Worm (Caenorhabditis elegans) whole organism, midembryonic: ENCODE measurements around the gene nhr-10.

ENCODE experiments used
- T22C8.4 ChIP-seq: fragments of 200-800 bp; sonication (Bioruptor generic); IDR thresholded peaks from 2 replicates; pipeline ENCODE4 v1.3.6; 2022; ENCODE audit warnings: missing genetic modification characterization, missing compliant biosample characterization
- cog-1 ChIP-seq: sonication (generic microtip); optimal IDR thresholded peaks from 2 replicates; lab custom pipeline; 2016; ENCODE audit warnings: missing genetic modification characterization, missing compliant biosample characterization
- flt-1 ChIP-seq: fragments of 200-800 bp; sonication (Bioruptor generic); IDR thresholded peaks from 2 replicates; pipeline ENCODE4 v1.3.6; 2022; ENCODE audit warnings: missing genetic modification characterization, missing compliant biosample characterization
- klf-2 ChIP-seq: fragments of 200-800 bp; sonication (Bioruptor generic); conservative IDR thresholded peaks from 2 replicates; pipeline ENCODE4 v1.3.6; 2022; ENCODE audit warnings: missing genetic modification reagents, missing genetic modification characterization, missing compliant biosample characterization
- med-1 ChIP-seq: sonication (generic microtip); optimal IDR thresholded peaks from 2 replicates; lab custom pipeline; 2017; ENCODE audit warnings: missing genetic modification characterization, mild to moderate bottlenecking, missing compliant biosample characterization, antibody characterized with exemption, missing genetic modification reagents; ENCODE audit not compliant: insufficient read depth
- ref-1 ChIP-seq: fragments of 200-800 bp; sonication (Bioruptor generic); conservative IDR thresholded peaks from 2 replicates; pipeline ENCODE4 v1.3.6; 2022; ENCODE audit warnings: missing genetic modification reagents, missing genetic modification characterization, missing compliant biosample characterization
- tab-1 ChIP-seq: fragments of 200-800 bp; sonication (Bioruptor generic); IDR thresholded peaks from 2 replicates; pipeline ENCODE4 v1.3.6; 2022; ENCODE audit warnings: missing genetic modification characterization, missing compliant biosample characterization
- ztf-23 ChIP-seq: fragments of 200-800 bp; sonication (Bioruptor generic); IDR thresholded peaks from 2 replicates; pipeline ENCODE4 v1.3.6; 2022; ENCODE audit warnings: missing genetic modification reagents, missing genetic modification characterization, missing compliant biosample characterization
- ztf-29 ChIP-seq: fragments of 200-800 bp; sonication (Bioruptor generic); IDR thresholded peaks from 2 replicates; pipeline ENCODE4 v1.3.6; 2022; ENCODE audit warnings: missing genetic modification reagents, missing genetic modification characterization, missing compliant biosample characterization

The nhr-10 gene

DNA sequence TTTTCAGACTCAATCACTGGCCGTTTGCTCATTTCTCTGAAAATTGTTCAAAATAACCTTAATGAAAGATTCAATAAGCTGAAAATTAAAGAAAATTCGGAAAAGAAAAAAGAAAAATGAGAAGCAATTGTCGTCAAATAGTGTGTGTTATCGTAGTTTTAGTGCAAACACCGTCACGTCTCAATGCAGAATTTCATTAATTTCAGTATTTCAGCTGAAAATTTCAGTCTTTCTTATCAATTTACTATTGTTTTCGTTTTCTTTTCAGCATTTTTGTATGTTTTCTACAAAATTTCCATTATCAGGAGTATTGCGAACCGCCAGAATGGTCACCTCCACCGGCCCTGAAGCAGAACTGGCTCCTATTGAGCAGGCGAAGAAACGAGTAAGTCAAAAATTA is 7.6 kb upstream of the nhr-10 start, which contains the start of the genes B0280.9 and rpia-1:
Gene B0280.9, minus strand, starts transcription at position 36 of the 400 bp plus-strand sequence.
Gene rpia-1, plus strand, starts transcription at position 269 of the 400 bp plus-strand sequence.
- TF ChIP-seq ztf-23 (GFP tag; lab: Robert Waterston, UW) (no peak), ref-1 (no peak), klf-2 (GFP tag; lab: Robert Waterston, UW) (no peak), cog-1 (tag; lab: Kevin White, UChicago) (no peak), flt-1 (GFP tag; lab: Robert Waterston, UW) (no peak), med-1 (GFP tag; lab: Kevin White, UChicago) (no peak), tab-1 (no peak), ztf-29 (GFP tag; lab: Robert Waterston, UW) (no peak), T22C8.4 (GFP tag; lab: Robert Waterston, UW) (no peak)

DNA sequence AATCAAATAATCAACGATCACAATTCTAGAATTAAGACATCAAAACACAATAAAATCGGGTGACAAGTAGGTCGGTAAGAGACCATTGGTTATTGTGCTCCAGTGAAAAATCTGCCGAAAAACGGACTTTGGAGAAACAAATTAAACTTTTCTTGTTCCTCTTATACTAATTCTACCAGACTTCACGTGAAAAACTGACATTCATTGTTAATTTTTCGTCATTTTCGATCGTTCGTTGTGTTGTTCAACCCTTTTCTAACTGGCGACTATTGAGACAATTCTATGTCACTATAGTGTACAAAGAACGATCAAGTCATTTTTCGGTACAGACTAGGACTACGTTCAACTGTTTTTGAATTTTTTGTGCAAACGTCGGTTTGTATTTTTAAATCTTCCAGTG is 5.2 kb upstream of the nhr-10 start:
- TF ChIP-seq ztf-29 (GFP tag; lab: Robert Waterston, UW) (no peak), ztf-23 (GFP tag; lab: Robert Waterston, UW) (no peak), med-1 (GFP tag; lab: Kevin White, UChicago) (no peak)

DNA sequence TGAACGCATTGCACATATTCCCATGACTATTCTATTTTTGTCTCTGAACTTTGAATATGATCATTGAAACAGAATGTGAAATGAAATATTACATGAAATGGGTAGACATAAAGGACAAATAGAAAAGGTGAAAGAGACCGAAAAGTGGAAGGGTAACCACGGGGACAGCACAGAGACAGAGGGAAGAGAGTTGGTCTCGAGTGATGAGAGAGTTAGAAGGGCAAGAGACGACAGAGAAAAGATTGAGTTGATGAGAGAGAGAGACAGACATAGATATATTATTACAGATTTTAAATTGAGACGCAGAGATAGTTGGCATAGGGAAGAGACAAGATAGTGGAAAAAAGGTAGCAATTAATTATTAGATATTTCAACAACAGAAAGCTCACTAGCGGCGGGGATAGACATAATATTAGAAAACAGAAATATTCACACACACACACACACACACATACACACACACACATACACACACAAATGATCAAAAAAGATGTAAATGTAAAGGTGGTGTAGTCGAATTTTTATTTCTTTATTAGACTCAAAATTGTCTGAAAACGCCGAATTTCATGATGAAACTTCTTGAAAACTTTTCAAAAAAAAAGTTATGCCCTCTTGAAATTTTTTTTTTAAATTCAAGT is 1.5 kb upstream of the nhr-10 start:
- TF ChIP-seq cog-1 (tag; lab: Kevin White, UChicago): peak; percentile 41
- TF ChIP-seq tab-1: no peak

DNA sequence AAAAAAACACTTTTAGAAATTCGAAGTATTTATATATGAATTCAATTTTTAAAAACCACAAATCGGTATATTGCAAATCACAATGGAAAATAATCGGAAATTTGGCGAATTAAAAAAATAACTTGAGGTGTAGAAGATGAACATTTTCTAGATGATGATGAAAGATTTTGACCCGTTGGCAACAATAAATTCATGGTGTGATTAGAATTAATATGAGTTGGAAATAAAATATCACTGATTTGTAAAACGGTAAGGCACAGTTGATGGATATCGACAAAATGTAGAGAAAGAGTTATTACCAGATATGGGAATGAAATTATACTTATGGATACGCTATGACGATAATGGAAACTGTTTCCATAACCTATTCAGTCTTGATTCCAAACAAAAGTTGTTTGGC is 3.0 kb downstream of the nhr-10 start:
- TF ChIP-seq cog-1 (tag; lab: Kevin White, UChicago): no peak
- TF ChIP-seq klf-2 (GFP tag; lab: Robert Waterston, UW): no peak
- no peak for TF ChIP-seq tab-1
- TF ChIP-seq ref-1: no peak
- no peak for TF ChIP-seq T22C8.4 (GFP tag; lab: Robert Waterston, UW)
- TF ChIP-seq ztf-29 (GFP tag; lab: Robert Waterston, UW): no peak
- no peak for TF ChIP-seq med-1 (GFP tag; lab: Kevin White, UChicago)
- no peak for TF ChIP-seq ztf-23 (GFP tag; lab: Robert Waterston, UW)
- no peak for TF ChIP-seq flt-1 (GFP tag; lab: Robert Waterston, UW)

DNA sequence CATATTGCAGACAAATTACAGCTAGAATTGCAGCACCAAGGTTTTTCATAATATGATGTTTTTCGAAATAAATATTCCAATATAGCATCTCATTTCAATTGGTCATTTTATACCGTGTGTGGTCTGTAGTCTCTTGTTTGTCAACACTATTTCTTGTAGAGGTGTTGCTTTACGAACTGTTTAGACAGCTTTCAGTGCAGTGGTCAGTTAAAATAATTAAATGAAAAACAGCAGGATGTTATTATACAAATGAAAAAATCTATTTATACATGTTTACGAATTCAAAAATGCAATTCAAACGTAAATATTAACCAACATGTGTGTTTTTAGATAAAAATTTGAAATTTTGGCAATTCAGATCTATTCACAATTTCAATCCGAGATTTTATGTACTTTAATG is 3.4 kb downstream of the nhr-10 start, which contains the start of gene B0280.7:
Gene B0280.7, minus strand, starts transcription at position 101 of the 400 bp plus-strand sequence.
- TF ChIP-seq T22C8.4 (GFP tag; lab: Robert Waterston, UW) (no peak), ref-1 (no peak), cog-1 (tag; lab: Kevin White, UChicago) (no peak), tab-1 (no peak), flt-1 (GFP tag; lab: Robert Waterston, UW) (no peak), med-1 (GFP tag; lab: Kevin White, UChicago) (no peak), klf-2 (GFP tag; lab: Robert Waterston, UW) (no peak), ztf-23 (GFP tag; lab: Robert Waterston, UW) (no peak), ztf-29 (GFP tag; lab: Robert Waterston, UW) (no peak)

DNA sequence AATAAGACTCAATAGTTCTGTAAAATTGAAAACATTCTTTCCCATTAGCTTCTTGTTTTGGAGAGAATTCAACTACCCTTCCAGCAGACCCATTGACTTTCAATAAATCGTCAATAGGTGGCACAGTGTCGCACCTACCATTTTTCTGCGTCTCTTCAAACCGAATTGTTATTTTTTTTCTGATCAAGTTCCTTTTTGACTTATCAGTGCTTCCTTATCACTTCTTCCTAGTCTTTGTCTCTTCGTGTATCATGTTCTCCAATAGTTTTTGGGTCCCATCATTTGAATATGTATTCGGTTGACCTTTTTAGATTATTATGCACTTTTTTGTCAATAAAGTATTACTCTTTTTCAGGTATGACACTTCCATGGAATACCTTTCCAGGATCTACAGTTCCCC is 7.3 kb downstream of the nhr-10 start, which contains the start of gene odd-1:
Gene odd-1, plus strand, starts transcription at position 349 of the 400 bp plus-strand sequence.
- no peak for TF ChIP-seq ztf-23 (GFP tag; lab: Robert Waterston, UW)
- no peak for TF ChIP-seq ref-1
- no peak for TF ChIP-seq tab-1
- TF ChIP-seq med-1 (GFP tag; lab: Kevin White, UChicago): no peak
- TF ChIP-seq flt-1 (GFP tag; lab: Robert Waterston, UW): no peak
- TF ChIP-seq cog-1 (tag; lab: Kevin White, UChicago): no peak
- TF ChIP-seq T22C8.4 (GFP tag; lab: Robert Waterston, UW): no peak
- no peak for TF ChIP-seq ztf-29 (GFP tag; lab: Robert Waterston, UW)
- TF ChIP-seq klf-2 (GFP tag; lab: Robert Waterston, UW): no peak

DNA sequence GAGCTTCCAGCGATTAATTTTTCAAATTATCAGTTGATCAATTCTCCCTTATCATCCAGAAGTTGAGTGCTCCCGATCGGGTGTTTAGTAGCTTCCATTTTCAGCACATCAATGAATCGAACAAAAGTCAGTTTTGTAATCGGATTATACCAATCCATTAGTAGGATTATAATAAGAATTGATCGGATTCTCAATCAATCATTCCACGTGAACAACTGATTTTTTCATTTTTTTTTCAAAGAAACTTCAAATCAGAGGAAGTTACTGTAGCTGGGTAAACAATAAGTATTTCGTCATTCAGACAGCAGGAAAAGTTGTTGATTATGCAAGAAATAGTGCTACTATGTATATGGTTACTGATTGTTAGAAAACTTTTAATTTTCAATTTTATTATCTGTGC is 8.4 kb downstream of the nhr-10 start:
- no peak for TF ChIP-seq ztf-23 (GFP tag; lab: Robert Waterston, UW)
- TF ChIP-seq ztf-29 (GFP tag; lab: Robert Waterston, UW): no peak
- no peak for TF ChIP-seq klf-2 (GFP tag; lab: Robert Waterston, UW)
- no peak for TF ChIP-seq med-1 (GFP tag; lab: Kevin White, UChicago)
- no peak for TF ChIP-seq flt-1 (GFP tag; lab: Robert Waterston, UW)
- no peak for TF ChIP-seq T22C8.4 (GFP tag; lab: Robert Waterston, UW)
- no peak for TF ChIP-seq ref-1
- no peak for TF ChIP-seq cog-1 (tag; lab: Kevin White, UChicago)
- TF ChIP-seq tab-1: no peak

DNA sequence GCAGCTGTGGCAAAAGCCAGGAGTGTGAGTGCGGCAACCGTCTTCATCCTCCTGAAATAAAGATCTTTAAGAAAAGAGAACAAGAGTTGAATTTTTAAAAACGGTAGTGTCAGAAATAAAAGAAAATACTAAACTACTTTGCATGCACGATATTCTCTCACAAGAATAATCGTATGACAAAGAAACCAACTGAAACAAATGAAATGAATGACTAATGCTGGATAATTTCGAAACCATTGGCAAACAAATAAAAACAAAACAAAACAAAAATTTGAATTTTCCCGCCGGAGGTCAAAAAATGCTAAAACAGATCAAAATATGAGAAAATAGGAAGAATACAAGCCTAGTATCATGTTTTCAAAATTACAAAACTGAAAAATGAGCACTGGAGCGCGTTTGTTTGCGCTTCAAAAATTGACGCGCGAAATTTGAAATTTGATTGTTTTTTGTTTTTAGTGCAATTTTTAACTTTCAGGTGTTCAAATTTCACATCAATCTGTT is 11.2 kb downstream of the nhr-10 start, which contains the start of gene cpg-2:
Gene cpg-2, minus strand, starts transcription at position 51 of the 501 bp plus-strand sequence.
- TF ChIP-seq ztf-29 (GFP tag; lab: Robert Waterston, UW) (no peak), ref-1 (no peak)

DNA sequence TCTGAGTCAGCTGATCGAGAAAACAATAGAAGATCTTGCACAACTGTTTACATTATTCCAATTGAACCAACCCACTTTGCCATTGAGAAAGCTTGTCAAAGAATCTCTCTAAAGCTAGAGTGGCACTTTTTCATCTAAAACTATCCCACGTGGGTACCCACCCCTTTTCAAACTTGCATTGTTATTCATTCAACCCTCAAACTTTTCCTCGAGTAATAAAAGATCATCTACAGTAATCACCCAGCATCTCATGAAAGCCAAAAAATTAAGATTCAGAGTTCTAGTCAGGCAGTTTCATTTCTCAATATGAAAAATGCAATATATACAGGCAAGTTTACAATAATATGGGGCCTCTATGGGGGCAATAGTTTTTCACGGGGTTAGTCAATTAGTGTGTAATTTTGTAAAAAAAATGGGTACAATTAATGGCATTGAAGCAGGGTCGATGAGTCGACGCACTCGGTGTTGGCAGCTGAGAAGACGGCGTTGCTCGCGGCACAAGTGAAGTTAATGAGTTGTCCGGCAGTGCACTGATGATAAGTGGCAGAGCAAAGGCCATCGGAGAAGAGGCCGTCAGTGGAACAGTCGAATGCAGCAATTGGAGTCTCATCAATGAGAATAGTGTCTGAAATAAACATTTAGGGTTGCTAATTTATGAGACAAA is 13.3 kb downstream of the nhr-10 start:
- TF ChIP-seq ztf-29 (GFP tag; lab: Robert Waterston, UW) (no peak), cog-1 (tag; lab: Kevin White, UChicago) (no peak), med-1 (GFP tag; lab: Kevin White, UChicago) (no peak), T22C8.4 (GFP tag; lab: Robert Waterston, UW) (no peak), ref-1 (no peak), flt-1 (GFP tag; lab: Robert Waterston, UW) (no peak), klf-2 (GFP tag; lab: Robert Waterston, UW) (no peak), tab-1 (no peak), ztf-23 (GFP tag; lab: Robert Waterston, UW) (no peak)
